Worm (Caenorhabditis elegans) whole organism, L4/young adult: Measurements from ENCODE around the gene F12F6.1.

Experiments used
- W03F9.2 ChIP-seq: fragments of 150-350 bp; optimal IDR thresholded peaks from 2 replicates; lab custom pipeline; 2014; ENCODE audit warnings: missing biosample characterization, missing genetic modification characterization
- dao-5 ChIP-seq: sonication (generic microtip); optimal IDR thresholded peaks from 2 replicates; lab custom pipeline; 2016; ENCODE audit warnings: missing genotype, missing genetic modification characterization, moderate library complexity, missing compliant biosample characterization
- him-1 ChIP-seq: sonication (generic microtip); optimal IDR thresholded peaks from 2 replicates; lab custom pipeline; 2016; ENCODE audit warnings: missing genotype, missing genetic modification reagents, missing genetic modification characterization, missing compliant biosample characterization

The F12F6.1 gene

ce11 chrIV:11620909-11621308, 37.2 kb downstream of the F12F6.1 start, which contains the start of gene dsl-5:
TSS of gene dsl-5 (minus strand) at chrIV:11621009.
- no peak for TF ChIP-seq W03F9.2 (tag; lab: Kevin White, UChicago)
- TF ChIP-seq him-1 = no peak
- no peak for TF ChIP-seq dao-5 (tag; lab: Kevin White, UChicago)

ce11 chrIV:11622336-11622735, 38.6 kb downstream of the F12F6.1 start:
- TF ChIP-seq dao-5 (tag; lab: Kevin White, UChicago) (no peak), him-1 (no peak), W03F9.2 (tag; lab: Kevin White, UChicago) (no peak)

- TF ChIP-seq him-1 (no peak), W03F9.2 (tag; lab: Kevin White, UChicago) (no peak), dao-5 (tag; lab: Kevin White, UChicago) (no peak)
Measured at ce11 chrIV:11623060-11623459, 39.3 kb downstream of the F12F6.1 start, which contains the start of gene lys-4. TSS of gene lys-4 (minus strand) at chrIV:11623174.

ce11 chrIV:11623759-11624287, 40.1 kb downstream of the F12F6.1 start:
- no peak for TF ChIP-seq him-1
- TF ChIP-seq W03F9.2 (tag; lab: Kevin White, UChicago) = no peak
- no peak for TF ChIP-seq dao-5 (tag; lab: Kevin White, UChicago)

- no peak for TF ChIP-seq him-1
- no peak for TF ChIP-seq dao-5 (tag; lab: Kevin White, UChicago)
- no peak for TF ChIP-seq W03F9.2 (tag; lab: Kevin White, UChicago)
Measured at ce11 chrIV:11625482-11625881, 41.7 kb downstream of the F12F6.1 start, which contains the start of gene lys-5. TSS of gene lys-5 (minus strand) at chrIV:11625582.

ce11 chrIV:11627847-11628246, 44.1 kb downstream of the F12F6.1 start, which contains the start of gene lys-6:
TSS of gene lys-6 (minus strand) at chrIV:11627947.
- TF ChIP-seq W03F9.2 (tag; lab: Kevin White, UChicago) = no peak
- no peak for TF ChIP-seq dao-5 (tag; lab: Kevin White, UChicago)
- TF ChIP-seq him-1 = no peak

ce11 chrIV:11631750-11632149, 48.0 kb downstream of the F12F6.1 start, which contains the start of gene F58B3.4:
TSS of gene F58B3.4 (minus strand) at chrIV:11631850.
- TF ChIP-seq W03F9.2 (tag; lab: Kevin White, UChicago) (no peak), him-1 (no peak), dao-5 (tag; lab: Kevin White, UChicago) (no peak)

ce11 chrIV:11635437-11636408, 52.0 kb downstream of the F12F6.1 start, which contains the start of gene mars-1:
TSS of gene mars-1 (minus strand) at chrIV:11635487.
- TF ChIP-seq him-1 = no peak
- peak; percentile 66 for TF ChIP-seq W03F9.2 (tag; lab: Kevin White, UChicago)
- TF ChIP-seq dao-5 (tag; lab: Kevin White, UChicago) = no peak

- no peak for TF ChIP-seq dao-5 (tag; lab: Kevin White, UChicago)
- TF ChIP-seq W03F9.2 (tag; lab: Kevin White, UChicago) = no peak
- no peak for TF ChIP-seq him-1
Measured at ce11 chrIV:11636409-11636723, 52.6 kb downstream of the F12F6.1 start, which contains the start of gene F58B3.6. TSS of gene F58B3.6 (plus strand) at chrIV:11636648.
